Fruit fly (Drosophila melanogaster) whole organism, embryonic: ENCODE results near the gene meigo.

Experiments
- Abd-B ChIP-seq: fragments of 200-800 bp; sonication (Bioruptor generic); optimal IDR thresholded peaks from 2 replicates; lab custom pipeline; 2018; ENCODE audit warnings: missing biosample characterization, mild to moderate bottlenecking, missing genetic modification characterization, moderate library complexity
- Blimp-1 ChIP-seq: fragments of 200-800 bp; sonication (Bioruptor generic); optimal IDR thresholded peaks from 3 replicates; lab custom pipeline; 2018; ENCODE audit warnings: missing biosample characterization, missing genetic modification characterization, mild to moderate bottlenecking, moderate library complexity, missing genetic modification reagents
- CG10565 ChIP-seq: fragments of 200-800 bp; sonication (Bioruptor generic); optimal IDR thresholded peaks from 3 replicates; lab custom pipeline; 2016; ENCODE audit warnings: missing biosample characterization, mild to moderate bottlenecking, missing genetic modification characterization
- CG12219 ChIP-seq: fragments of 200-800 bp; sonication (Bioruptor generic); optimal IDR thresholded peaks from 3 replicates; lab custom pipeline; 2018; ENCODE audit warnings: missing biosample characterization, mild to moderate bottlenecking, missing genetic modification characterization
- CG13296 ChIP-seq: fragments of 200-800 bp; sonication (Bioruptor generic); optimal IDR thresholded peaks from 3 replicates; lab custom pipeline; 2018; ENCODE audit warnings: missing biosample characterization, mild to moderate bottlenecking, missing genetic modification characterization
- CG16813 ChIP-seq: fragments of 200-800 bp; sonication (Bioruptor generic); IDR thresholded peaks from 3 replicates; pipeline ENCODE4 v1.3.6; 2022; ENCODE audit warnings: missing biosample characterization, missing genetic modification characterization; ENCODE audit not compliant: partially characterized antibody
- CG2120 ChIP-seq: fragments of 200-800 bp; sonication (Bioruptor generic); optimal IDR thresholded peaks from 3 replicates; lab custom pipeline; 2016; ENCODE audit warnings: missing biosample characterization, missing genetic modification characterization
- CG31224 ChIP-seq: fragments of 200-800 bp; sonication (Bioruptor generic); IDR thresholded peaks from 2 replicates; pipeline ENCODE4 v1.3.6; 2022; ENCODE audit warnings: missing biosample characterization, missing genetic modification characterization
- CG31441 ChIP-seq: fragments of 200-800 bp; sonication (Bioruptor generic); IDR thresholded peaks from 2 replicates; pipeline ENCODE4 v1.3.6; 2022; ENCODE audit warnings: missing biosample characterization, missing genetic modification characterization
- CG32532 ChIP-seq: fragments of 200-800 bp; sonication (Bioruptor generic); IDR thresholded peaks from 2 replicates; pipeline ENCODE4 v1.3.6; 2022; ENCODE audit warnings: missing biosample characterization, missing genetic modification characterization
- CG3281 ChIP-seq: fragments of 200-800 bp; sonication (Bioruptor generic); optimal IDR thresholded peaks from 3 replicates; lab custom pipeline; 2017; ENCODE audit warnings: missing biosample characterization, mild to moderate bottlenecking, missing genetic modification characterization
- CG34224 ChIP-seq: fragments of 200-800 bp; sonication (Bioruptor generic); IDR thresholded peaks from 3 replicates; pipeline ENCODE4 v1.3.6; 2022; ENCODE audit warnings: missing biosample characterization, missing genetic modification characterization; ENCODE audit not compliant: partially characterized antibody
- CG42726 ChIP-seq: fragments of 200-800 bp; sonication (Bioruptor generic); IDR thresholded peaks from 2 replicates; pipeline ENCODE4 v1.3.6; 2022; ENCODE audit warnings: missing biosample characterization, missing genetic modification characterization; ENCODE audit not compliant: partially characterized antibody
- CG4282 ChIP-seq: fragments of 200-800 bp; sonication (Bioruptor generic); optimal IDR thresholded peaks from 2 replicates; lab custom pipeline; 2016; ENCODE audit warnings: missing biosample characterization, missing genetic modification characterization
- CG43689 ChIP-seq: fragments of 200-800 bp; sonication (Bioruptor generic); IDR thresholded peaks from 2 replicates; pipeline ENCODE4 v1.3.6; 2022; ENCODE audit warnings: missing biosample characterization, missing genetic modification characterization
- CG6765 ChIP-seq: fragments of 200-800 bp; sonication (Bioruptor generic); optimal IDR thresholded peaks from 3 replicates; lab custom pipeline; 2017; ENCODE audit warnings: missing biosample characterization, mild to moderate bottlenecking, missing genetic modification characterization
- CG6791 ChIP-seq: fragments of 200-800 bp; sonication (Bioruptor generic); IDR thresholded peaks from 3 replicates; pipeline ENCODE4 v1.3.6; 2022; ENCODE audit warnings: missing biosample characterization, missing genetic modification characterization; ENCODE audit not compliant: partially characterized antibody
- CG8359 ChIP-seq: fragments of 200-800 bp; sonication (Bioruptor generic); optimal IDR thresholded peaks from 2 replicates; lab custom pipeline; 2017; ENCODE audit warnings: missing biosample characterization, mild to moderate bottlenecking, missing genetic modification characterization, borderline replicate concordance
- CrebB ChIP-seq: fragments of 200-800 bp; sonication (Bioruptor generic); optimal IDR thresholded peaks from 3 replicates; lab custom pipeline; 2018; ENCODE audit warnings: missing biosample characterization, mild to moderate bottlenecking, missing genetic modification characterization
- Ets65A ChIP-seq: fragments of 200-800 bp; sonication (Bioruptor generic); peaks from one replicate; lab custom pipeline; 2016; ENCODE audit warnings: missing biosample characterization, missing genetic modification characterization
- HLH54F ChIP-seq: fragments of 200-800 bp; sonication (Bioruptor generic); optimal IDR thresholded peaks from 3 replicates; lab custom pipeline; 2016; ENCODE audit warnings: missing biosample characterization, missing genetic modification characterization
- NFAT ChIP-seq: fragments of 200-800 bp; sonication (Bioruptor generic); IDR thresholded peaks from 2 replicates; pipeline ENCODE4 v1.3.6; 2022; ENCODE audit warnings: missing biosample characterization, missing genetic modification characterization
- PHDP ChIP-seq: fragments of 200-800 bp; sonication (Bioruptor generic); optimal IDR thresholded peaks from 3 replicates; lab custom pipeline; 2018; ENCODE audit warnings: missing biosample characterization, mild to moderate bottlenecking, missing genetic modification characterization, moderate library complexity
- Taf1 ChIP-seq: fragments of 200-800 bp; sonication (Bioruptor generic); IDR thresholded peaks from 2 replicates; pipeline ENCODE4 v1.3.6; 2022; ENCODE audit warnings: missing biosample characterization, missing genetic modification characterization
- YL-1 ChIP-seq: fragments of 200-800 bp; sonication (Bioruptor generic); optimal IDR thresholded peaks from 3 replicates; lab custom pipeline; 2017; ENCODE audit warnings: missing biosample characterization, mild to moderate bottlenecking, missing genetic modification characterization
- abd-A ChIP-seq: fragments of 200-800 bp; sonication (Bioruptor generic); optimal IDR thresholded peaks from 3 replicates; lab custom pipeline; 2019; ENCODE audit warnings: missing biosample characterization, mild to moderate bottlenecking, missing genetic modification characterization, moderate library complexity
- al ChIP-seq: fragments of 200-800 bp; sonication (Bioruptor generic); IDR thresholded peaks from 2 replicates; pipeline ENCODE4 v1.3.6; 2022; ENCODE audit warnings: missing biosample characterization, missing genetic modification characterization
- ara ChIP-seq: fragments of 200-800 bp; sonication (Bioruptor generic); IDR thresholded peaks from 2 replicates; pipeline ENCODE4 v1.3.6; 2022; ENCODE audit warnings: missing biosample characterization, missing genetic modification characterization
- bsh ChIP-seq, 2 experiments: fragments of 200-800 bp; sonication (Bioruptor generic); optimal IDR thresholded peaks; 2 replicates each; lab custom pipeline; 2017 to 2018; ENCODE audit warnings: mild to moderate bottlenecking in 2 of 2, missing biosample characterization in 2 of 2, missing genetic modification characterization in 2 of 2, moderate library complexity in 1 of 2
- chif ChIP-seq, 2 experiments: fragments of 200-800 bp; sonication (Bioruptor generic); optimal IDR thresholded peaks; 3 replicates each; lab custom pipeline; 2016; ENCODE audit warnings: missing biosample characterization in 2 of 2, missing genetic modification characterization in 2 of 2
- chn ChIP-seq: fragments of 200-800 bp; sonication (Bioruptor generic); optimal IDR thresholded peaks from 2 replicates; lab custom pipeline; 2016; ENCODE audit warnings: missing biosample characterization, missing genetic modification characterization
- ci ChIP-seq: fragments of 200-800 bp; sonication (Bioruptor generic); IDR thresholded peaks from 3 replicates; pipeline ENCODE4 v1.3.6; 2022; ENCODE audit warnings: missing biosample characterization, missing genetic modification characterization
- dati ChIP-seq: fragments of 200-800 bp; sonication (Bioruptor generic); IDR thresholded peaks from 2 replicates; pipeline ENCODE4 v1.3.6; 2022; ENCODE audit warnings: missing biosample characterization, missing genetic modification characterization
- ems ChIP-seq: fragments of 200-800 bp; sonication (Bioruptor generic); optimal IDR thresholded peaks from 3 replicates; lab custom pipeline; 2016; ENCODE audit warnings: missing biosample characterization, missing genetic modification characterization
- fd102C ChIP-seq: fragments of 200-800 bp; sonication (Bioruptor generic); optimal IDR thresholded peaks from 2 replicates; lab custom pipeline; 2018; ENCODE audit warnings: missing biosample characterization, mild to moderate bottlenecking, missing genetic modification characterization, moderate library complexity
- ftz-f1 ChIP-seq: fragments of 200-800 bp; sonication (Bioruptor generic); optimal IDR thresholded peaks from 2 replicates; lab custom pipeline; 2016; ENCODE audit warnings: missing biosample characterization, missing genetic modification characterization
- fu2 ChIP-seq: fragments of 200-800 bp; sonication (Bioruptor generic); optimal IDR thresholded peaks from 2 replicates; lab custom pipeline; 2016; ENCODE audit warnings: missing biosample characterization, missing genetic modification characterization
- gcm ChIP-seq: fragments of 200-800 bp; sonication (Bioruptor generic); optimal IDR thresholded peaks from 2 replicates; lab custom pipeline; 2019; ENCODE audit warnings: missing biosample characterization, mild to moderate bottlenecking, missing genetic modification characterization, moderate library complexity
- gro ChIP-seq: fragments of 200-800 bp; sonication (Bioruptor generic); optimal IDR thresholded peaks from 2 replicates; lab custom pipeline; 2016; ENCODE audit warnings: missing biosample characterization, missing genetic modification characterization
- ham ChIP-seq: fragments of 200-800 bp; sonication (Bioruptor generic); IDR thresholded peaks from 2 replicates; pipeline ENCODE4 v1.3.6; 2022; ENCODE audit warnings: missing biosample characterization, missing genetic modification characterization
- lilli ChIP-seq: fragments of 200-800 bp; sonication (Bioruptor generic); optimal IDR thresholded peaks from 3 replicates; lab custom pipeline; 2016; ENCODE audit warnings: missing biosample characterization, missing genetic modification characterization
- mld ChIP-seq: fragments of 200-800 bp; sonication (Bioruptor generic); IDR thresholded peaks from 3 replicates; pipeline ENCODE4 v1.3.6; 2022; ENCODE audit warnings: missing biosample characterization, missing genetic modification characterization; ENCODE audit not compliant: partially characterized antibody
- nerfin-1 ChIP-seq: fragments of 200-800 bp; sonication (Bioruptor generic); optimal IDR thresholded peaks from 3 replicates; lab custom pipeline; 2019; ENCODE audit warnings: missing biosample characterization, mild to moderate bottlenecking, missing genetic modification characterization, moderate library complexity
- nmo ChIP-seq: fragments of 200-800 bp; sonication (Bioruptor generic); optimal IDR thresholded peaks from 2 replicates; lab custom pipeline; 2018; ENCODE audit warnings: missing biosample characterization, mild to moderate bottlenecking, missing genetic modification characterization, moderate library complexity
- pita ChIP-seq: fragments of 200-800 bp; sonication (Bioruptor generic); optimal IDR thresholded peaks from 2 replicates; lab custom pipeline; 2017; ENCODE audit warnings: missing biosample characterization, mild to moderate bottlenecking, missing genetic modification characterization
- pnt ChIP-seq: fragments of 200-800 bp; sonication (Bioruptor generic); optimal IDR thresholded peaks from 3 replicates; lab custom pipeline; 2016; ENCODE audit warnings: missing biosample characterization, missing genetic modification characterization
- pzg ChIP-seq: fragments of 200-800 bp; sonication (Bioruptor generic); optimal IDR thresholded peaks from 3 replicates; lab custom pipeline; 2018; ENCODE audit warnings: missing biosample characterization, mild to moderate bottlenecking, missing genetic modification characterization, moderate library complexity
- wdn ChIP-seq: fragments of 200-800 bp; sonication (Bioruptor generic); IDR thresholded peaks from 2 replicates; pipeline ENCODE4 v1.3.6; 2022; ENCODE audit warnings: missing biosample characterization, missing genetic modification characterization
- wor ChIP-seq: fragments of 200-800 bp; sonication (Bioruptor generic); IDR thresholded peaks from 2 replicates; pipeline ENCODE4 v1.3.6; 2022; ENCODE audit warnings: missing biosample characterization, missing genetic modification characterization

meigo gene

dm6 chr3R:21151090-21151870 is 13.2 kb downstream of the meigo start (continued):
- TF ChIP-seq ems (GFP tag; lab: Kevin White, UChicago) (peak; percentile 4), CG8359 (GFP tag; lab: Kevin White, UChicago) (no peak), abd-A (tag; lab: Kevin White, UChicago) (no peak), CG31224 (peak; percentile 52), CG13296 (GFP tag; lab: Kevin White, UChicago) (peak; percentile 44), CG2120 (GFP tag; lab: Kevin White, UChicago) (peak; percentile 81), Abd-B (GFP tag; lab: Kevin White, UChicago) (peak; percentile 6), HLH54F (GFP tag; lab: Kevin White, UChicago) (peak; percentile 25), Taf1 (GFP tag; lab: Robert Waterston, UW) (0 out of 2 replicates have a peak, but pooled peaks have one; percentile 46), CrebB (peak; percentile 4), pzg (no peak), CG3281 (GFP tag; lab: Kevin White, UChicago) (peak; percentile 73), CG4282 (GFP tag; lab: Kevin White, UChicago) (no peak), dati (no peak), Ets65A (no peak), ftz-f1 (GFP tag; lab: Kevin White, UChicago) (no peak), fd102C (no peak), pnt (no peak), nerfin-1 (tag; lab: Kevin White, UChicago) (peak; percentile 4), CG16813 (GFP tag; lab: Robert Waterston, UW) (no peak), ci (GFP tag; lab: Robert Waterston, UW) (peak; percentile 56; the same call in 1 of the 3 replicates), CG34224 (no peak), CG43689 (peak; percentile 42; the same call in 1 of the 2 replicates), fu2 (GFP tag; lab: Kevin White, UChicago) (no peak), YL-1 (GFP tag; lab: Kevin White, UChicago) (no peak), CG6791 (no peak), ham (GFP tag; lab: Robert Waterston, UW) (no peak), CG12219 (GFP tag; lab: Kevin White, UChicago) (peak; percentile 59), CG42726 (GFP tag; lab: Robert Waterston, UW) (no peak), al (peak; percentile 45), gro (GFP tag; lab: Kevin White, UChicago) (peak; percentile 59), Blimp-1 (GFP tag; lab: Kevin White, UChicago) (peak; percentile 38), nmo (GFP tag; lab: Kevin White, UChicago) (peak; percentile 12), chn (GFP tag; lab: Kevin White, UChicago) (no peak), gcm (GFP tag; lab: Kevin White, UChicago) (peak; percentile 26), wdn (GFP tag; lab: Robert Waterston, UW) (peak; percentile 53; the same call in 1 of the 2 replicates), CG32532 (peak; percentile 83), PHDP (tag; lab: Kevin White, UChicago) (peak; percentile 66), bsh (GFP tag; optimal IDR thresholded peaks at IDR 0.05; lab: Kevin White, UChicago) (peak in 1 of 2 experiments; percentile 56), mld (GFP tag; lab: Robert Waterston, UW) (no peak), CG31441 (GFP tag; lab: Robert Waterston, UW) (peak; percentile 56), chif (GFP tag; optimal IDR thresholded peaks at IDR 0.05; lab: Kevin White, UChicago) (peak; percentile 18 to 34), CG6765 (peak; percentile 32), wor (GFP tag; lab: Robert Waterston, UW) (no peak), NFAT (GFP tag; lab: Robert Waterston, UW) (no peak), ara (GFP tag; lab: Robert Waterston, UW) (peak; percentile 41; the same call in 1 of the 2 replicates), lilli (GFP tag; lab: Kevin White, UChicago) (peak; percentile 55), pita (GFP tag; lab: Kevin White, UChicago) (no peak), CG10565 (GFP tag; lab: Kevin White, UChicago) (no peak)
